Fruit fly (Drosophila melanogaster) whole organism: ENCODE measurements around the gene CG11726.

Experiments
- CG8478 ChIP-seq: fragments of >200 bp; optimal IDR thresholded peaks from 2 replicates; lab custom pipeline; 2018; ENCODE audit warnings: inconsistent platforms
- Dll ChIP-seq: fragments of >200 bp; optimal IDR thresholded peaks from 2 replicates; lab custom pipeline; 2017
- EcR ChIP-seq, 2 experiments: fragments of >200 bp; optimal IDR thresholded peaks; 2 replicates each; lab custom pipeline; 2017; ENCODE audit warnings: missing biosample characterization in 2 of 2, missing genetic modification characterization in 2 of 2, missing genetic modification reagents in 2 of 2
- pan ChIP-seq: fragments of >200 bp; optimal IDR thresholded peaks from 2 replicates; lab custom pipeline; 2017
- psq ChIP-seq: fragments of >200 bp; optimal IDR thresholded peaks from 2 replicates; lab custom pipeline; 2017
- usp ChIP-seq: fragments of >200 bp; optimal IDR thresholded peaks from 2 replicates; lab custom pipeline; 2017; ENCODE audit warnings: missing biosample characterization, missing genetic modification characterization, mixed read lengths

- TF ChIP-seq CG8478 (lab: Kevin White, UChicago) (no peak), psq (lab: Kevin White, UChicago) (no peak), Dll (lab: Kevin White, UChicago) (no peak), pan (lab: Kevin White, UChicago) (no peak), usp (no peak), EcR (GFP tag; optimal IDR thresholded peaks at IDR 0.05; lab: Kevin White, UChicago) (no peak)
These were observed 38.7 kb downstream of the CG11726 start for dm6 chr3L:11433151-11433550.
